Fruit fly (Drosophila melanogaster): ENCODE results near the gene mTerf5.
A peak's percentile ranks its signal among the peaks of the same experiment; 100 is the strongest.

The mTerf5 gene

DNA sequence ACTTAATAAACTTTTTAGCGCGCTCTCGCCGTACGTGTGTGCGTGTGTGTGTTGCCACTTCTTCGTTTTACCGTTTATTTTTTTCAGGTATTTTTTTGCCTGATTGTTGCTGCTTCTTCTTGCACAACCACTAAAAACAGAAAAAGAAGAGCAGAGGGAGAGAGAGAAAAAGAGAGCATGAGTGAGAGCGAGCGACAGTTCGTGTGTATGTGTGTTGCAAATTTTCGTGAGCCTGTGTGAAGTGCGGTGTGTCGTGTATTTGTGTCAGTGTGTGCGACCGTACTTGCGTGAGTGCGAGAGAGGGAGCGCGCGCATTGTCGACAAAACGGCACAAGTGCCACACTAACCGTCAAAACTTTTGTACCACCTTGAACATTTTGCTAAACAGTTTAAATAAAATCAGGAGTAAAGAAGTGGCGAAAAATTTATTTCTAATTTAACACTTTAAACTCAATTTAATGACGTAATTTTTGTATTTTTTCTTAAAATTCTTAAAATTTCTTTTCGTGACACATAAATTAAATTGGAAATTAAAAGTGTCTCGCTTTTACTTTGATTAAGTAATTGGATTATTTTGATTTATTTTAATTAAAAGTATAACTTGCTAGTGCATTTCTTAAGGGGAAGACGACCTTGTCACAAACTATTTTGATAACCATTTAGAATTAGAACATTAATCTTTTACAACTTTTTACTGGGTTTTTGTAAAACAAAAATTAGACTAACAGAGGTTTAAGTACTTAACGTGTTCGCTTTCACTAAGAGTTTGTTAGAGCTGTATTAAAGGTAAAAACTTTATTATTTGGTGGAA is 26.3 kb downstream of the mTerf5 start (continued):
- TF ChIP-seq CG4282 (GFP tag; optimal IDR thresholded peaks at IDR 0.05) = no peak
- TF ChIP-seq CG12104 (GFP tag; optimal IDR thresholded peaks at IDR 0.05) = peak; percentile 59
- peak; percentile 25 for TF ChIP-seq nerfin-1 (tag; optimal IDR thresholded peaks at IDR 0.05)
- 0 out of 3 replicates have a peak, but pooled peaks have one; percentile 14 for TF ChIP-seq CG7357 (GFP tag; IDR thresholded peaks at IDR 0.05)
- no peak for TF ChIP-seq al (GFP tag; IDR thresholded peaks at IDR 0.05)
- TF ChIP-seq yki (optimal IDR thresholded peaks at IDR 0.05) = peak; percentile 69
- no peak for TF ChIP-seq CG10431 (GFP tag; optimal IDR thresholded peaks at IDR 0.05)
- peak; percentile 7 for TF ChIP-seq B-H2 (GFP tag; optimal IDR thresholded peaks at IDR 0.05)
- peak; percentile 75 for TF ChIP-seq CG15269 (tag; optimal IDR thresholded peaks at IDR 0.05)
- TF ChIP-seq CG12391 (tag; optimal IDR thresholded peaks at IDR 0.05) = peak; percentile 75
- TF ChIP-seq Hmx (GFP tag; optimal IDR thresholded peaks at IDR 0.05) = peak; percentile 31
- TF ChIP-seq BEAF-32 (GFP tag; optimal IDR thresholded peaks at IDR 0.05) = peak; percentile 1
- TF ChIP-seq H2.0 (GFP tag; IDR thresholded peaks at IDR 0.05) = no peak
- peak; percentile 14 for TF ChIP-seq CG34376 (GFP tag; optimal IDR thresholded peaks at IDR 0.05)
- peak; percentile 86 for TF ChIP-seq lbe (GFP tag; optimal IDR thresholded peaks at IDR 0.05)
- TF ChIP-seq CG1233 (GFP tag; optimal IDR thresholded peaks at IDR 0.05) = peak; percentile 73
- no peak for TF ChIP-seq CG6175 (GFP tag; IDR thresholded peaks at IDR 0.05)
- no peak for TF ChIP-seq CG8765 (GFP tag; IDR thresholded peaks at IDR 0.05)
- TF ChIP-seq sob (GFP tag; IDR thresholded peaks at IDR 0.05) = no peak
- peak; percentile 19 for TF ChIP-seq Six4 (GFP tag; optimal IDR thresholded peaks at IDR 0.05)
- TF ChIP-seq ftz-f1 (GFP tag; optimal IDR thresholded peaks at IDR 0.05) = no peak
- TF ChIP-seq sens-2 (GFP tag; IDR thresholded peaks at IDR 0.05) = no peak
- no peak for TF ChIP-seq CG17568 (GFP tag; optimal IDR thresholded peaks at IDR 0.05)
- peak; percentile 66 for TF ChIP-seq bcd (GFP tag; optimal IDR thresholded peaks at IDR 0.05)
- peak; percentile 45 for TF ChIP-seq Usf (GFP tag; optimal IDR thresholded peaks at IDR 0.05)
- peak; percentile 79 for TF ChIP-seq gem (tag; optimal IDR thresholded peaks at IDR 0.05)
- peak; percentile 66 for TF ChIP-seq CG16815 (GFP tag; optimal IDR thresholded peaks at IDR 0.05)
- TF ChIP-seq sc (optimal IDR thresholded peaks at IDR 0.05) = no peak
- peak; percentile 6 for TF ChIP-seq sc (GFP tag; optimal IDR thresholded peaks at IDR 0.05)
- peak; percentile 37 for TF ChIP-seq CG4328 (GFP tag; optimal IDR thresholded peaks at IDR 0.05)
- peak; percentile 38 for TF ChIP-seq Jarid2 (GFP tag; optimal IDR thresholded peaks at IDR 0.05)
- peak; percentile 31 for TF ChIP-seq Blimp-1 (GFP tag; optimal IDR thresholded peaks at IDR 0.05)
- TF ChIP-seq CG12659 (GFP tag; optimal IDR thresholded peaks at IDR 0.05) = peak; percentile 50
- no peak for TF ChIP-seq crol (GFP tag; IDR thresholded peaks at IDR 0.05)
- TF ChIP-seq Taf1 (GFP tag; IDR thresholded peaks at IDR 0.05) = no peak
- TF ChIP-seq CG1832 (GFP tag; optimal IDR thresholded peaks at IDR 0.05) = peak; percentile 65
- no peak for TF ChIP-seq Mes4 (GFP tag; optimal IDR thresholded peaks at IDR 0.05)
- no peak for TF ChIP-seq CG16813 (GFP tag; IDR thresholded peaks at IDR 0.05; ENCODE audit: partially characterized antibody)
- TF ChIP-seq run (tag; optimal IDR thresholded peaks at IDR 0.05) = no peak
- peak; percentile 80 for TF ChIP-seq Meics (GFP tag; optimal IDR thresholded peaks at IDR 0.05)
- peak; percentile 37 for TF ChIP-seq D19B (GFP tag; optimal IDR thresholded peaks at IDR 0.05)
- TF ChIP-seq CG4820 (GFP tag; optimal IDR thresholded peaks at IDR 0.05) = no peak
- peak; percentile 99 for TF ChIP-seq CG17385 (GFP tag; optimal IDR thresholded peaks at IDR 0.05)
- peak; percentile 51 for TF ChIP-seq ind (GFP tag; optimal IDR thresholded peaks at IDR 0.05)
- peak; percentile 77 for TF ChIP-seq Hr3 (GFP tag; optimal IDR thresholded peaks at IDR 0.05)
- no peak for TF ChIP-seq CG10654 (GFP tag; optimal IDR thresholded peaks at IDR 0.05)
- TF ChIP-seq chm (GFP tag; IDR thresholded peaks at IDR 0.05) = no peak
- peak; percentile 44 for TF ChIP-seq cato (GFP tag; optimal IDR thresholded peaks at IDR 0.05; ENCODE audit: borderline replicate concordance)
- TF ChIP-seq CG2875 (GFP tag; optimal IDR thresholded peaks at IDR 0.05) = peak; percentile 13
- TF ChIP-seq CG6654 (GFP tag; optimal IDR thresholded peaks at IDR 0.05) = peak; percentile 36
